Worm (Caenorhabditis elegans) whole organism, young adult: ENCODE data around the gene Y57A10A.24.

Experiments used
- B0019.2 ChIP-seq: fragments of 200-800 bp; sonication (Bioruptor generic); conservative IDR thresholded peaks from 2 replicates; pipeline ENCODE4 v1.3.6; 2022; ENCODE audit warnings: missing genetic modification reagents, missing genetic modification characterization, missing compliant biosample characterization
- B0261.1 ChIP-seq: sonication (generic microtip); optimal IDR thresholded peaks from 2 replicates; lab custom pipeline; 2016; ENCODE audit warnings: mild to moderate bottlenecking, missing genetic modification characterization, moderate library complexity, missing compliant biosample characterization
- C06A6.2 ChIP-seq: fragments of 200-800 bp; sonication (Bioruptor generic); conservative IDR thresholded peaks from 2 replicates; pipeline ENCODE4 v1.3.6; 2022; ENCODE audit warnings: missing genetic modification characterization, missing compliant biosample characterization
- F23B12.7 ChIP-seq: sonication (generic microtip); optimal IDR thresholded peaks from 2 replicates; lab custom pipeline; 2017; ENCODE audit warnings: missing genetic modification characterization, mild to moderate bottlenecking, missing compliant biosample characterization, antibody characterized with exemption, moderate library complexity; ENCODE audit not compliant: insufficient read depth
- F39B2.1 ChIP-seq: fragments of 200-800 bp; sonication (Bioruptor generic); IDR thresholded peaks from 2 replicates; pipeline ENCODE4 v1.3.6; 2022; ENCODE audit warnings: missing genetic modification reagents, missing genetic modification characterization, missing compliant biosample characterization
- F52B5.7 ChIP-seq: sonication (generic microtip); optimal IDR thresholded peaks from 2 replicates; lab custom pipeline; 2016; ENCODE audit warnings: mild to moderate bottlenecking, missing genetic modification characterization, missing compliant biosample characterization
- F55B11.4 ChIP-seq: sonication (generic microtip); optimal IDR thresholded peaks from 2 replicates; lab custom pipeline; 2016; ENCODE audit warnings: missing compliant biosample characterization, missing genetic modification characterization, borderline replicate concordance; ENCODE audit not compliant: insufficient read depth
- F57C9.4 ChIP-seq: sonication (generic microtip); optimal IDR thresholded peaks from 2 replicates; lab custom pipeline; 2017; ENCODE audit warnings: mild to moderate bottlenecking, missing genetic modification characterization, missing compliant biosample characterization
- K11D2.4 ChIP-seq: fragments of 200-800 bp; sonication (Bioruptor generic); IDR thresholded peaks from 2 replicates; pipeline ENCODE4 v1.3.6; 2022; ENCODE audit warnings: missing genetic modification reagents, missing genetic modification characterization, missing compliant biosample characterization
- T07F8.4 ChIP-seq: sonication (generic microtip); optimal IDR thresholded peaks from 2 replicates; lab custom pipeline; 2016; ENCODE audit warnings: mild to moderate bottlenecking, missing genetic modification characterization, moderate library complexity, missing compliant biosample characterization
- Y56A3A.18 ChIP-seq: fragments of 200-800 bp; sonication (Bioruptor generic); IDR thresholded peaks from 2 replicates; pipeline ENCODE4 v1.3.6; 2022; ENCODE audit warnings: missing genetic modification reagents, missing genetic modification characterization, missing compliant biosample characterization
- attf-3 ChIP-seq: fragments of 200-800 bp; sonication (Bioruptor generic); conservative IDR thresholded peaks from 2 replicates; pipeline ENCODE4 v1.3.6; 2022; ENCODE audit warnings: missing genetic modification reagents, missing genetic modification characterization, missing compliant biosample characterization
- ceh-100 ChIP-seq: fragments of 200-800 bp; sonication (Bioruptor generic); IDR thresholded peaks from 2 replicates; pipeline ENCODE4 v1.3.6; 2022; ENCODE audit warnings: missing genetic modification reagents, missing genetic modification characterization, missing compliant biosample characterization
- ceh-40 ChIP-seq: fragments of 200-800 bp; sonication (Bioruptor generic); IDR thresholded peaks from 2 replicates; pipeline ENCODE4 v1.3.6; 2022; ENCODE audit warnings: missing genetic modification characterization, missing compliant biosample characterization
- ceh-79 ChIP-seq: sonication (generic microtip); optimal IDR thresholded peaks from 2 replicates; lab custom pipeline; 2017; ENCODE audit warnings: mild to moderate bottlenecking, missing genetic modification characterization, missing compliant biosample characterization
- ceh-91 ChIP-seq: fragments of 200-800 bp; sonication (Bioruptor generic); IDR thresholded peaks from 2 replicates; pipeline ENCODE4 v1.3.6; 2022; ENCODE audit warnings: missing genetic modification reagents, missing genetic modification characterization, missing compliant biosample characterization
- chd-7 ChIP-seq: sonication (generic microtip); optimal IDR thresholded peaks from 2 replicates; lab custom pipeline; 2016; ENCODE audit warnings: mild to moderate bottlenecking, missing genetic modification characterization, moderate library complexity, missing compliant biosample characterization
- dpff-1 ChIP-seq: sonication (generic microtip); optimal IDR thresholded peaks from 2 replicates; lab custom pipeline; 2017; ENCODE audit warnings: mild to moderate bottlenecking, missing genetic modification characterization, missing compliant biosample characterization
- dpl-1 ChIP-seq: fragments of 150-350 bp; optimal IDR thresholded peaks from 2 replicates; lab custom pipeline; 2014; ENCODE audit warnings: missing biosample characterization, missing genetic modification reagents, missing genetic modification characterization
- egl-44 ChIP-seq: fragments of 200-800 bp; sonication (Bioruptor generic); IDR thresholded peaks from 2 replicates; pipeline ENCODE4 v1.3.6; 2022; ENCODE audit warnings: missing genetic modification reagents, missing genetic modification characterization, missing compliant biosample characterization
- ekl-4 ChIP-seq: fragments of 200-800 bp; sonication (Bioruptor generic); IDR thresholded peaks from 2 replicates; pipeline ENCODE4 v1.3.6; 2022; ENCODE audit warnings: missing genetic modification reagents, missing genetic modification characterization, missing compliant biosample characterization
- fkh-3 ChIP-seq: sonication (generic microtip); optimal IDR thresholded peaks from 2 replicates; lab custom pipeline; 2016; ENCODE audit warnings: mild to moderate bottlenecking, missing genetic modification characterization, missing compliant biosample characterization
- him-1 ChIP-seq: sonication (generic microtip); optimal IDR thresholded peaks from 2 replicates; lab custom pipeline; 2016; ENCODE audit warnings: missing genotype, missing genetic modification reagents, missing genetic modification characterization, missing compliant biosample characterization
- hrde-1 ChIP-seq: sonication (generic microtip); optimal IDR thresholded peaks from 2 replicates; lab custom pipeline; 2016; ENCODE audit warnings: missing genetic modification characterization, mild to moderate bottlenecking, missing compliant biosample characterization, moderate library complexity, missing genotype, missing genetic modification reagents, borderline replicate concordance
- lsy-27 ChIP-seq: sonication (generic microtip); optimal IDR thresholded peaks from 2 replicates; lab custom pipeline; 2017; ENCODE audit warnings: missing genetic modification characterization, mild to moderate bottlenecking, missing compliant biosample characterization, antibody characterized with exemption, missing genotype, borderline replicate concordance; ENCODE audit not compliant: insufficient read depth
- madf-10 ChIP-seq: sonication (generic microtip); optimal IDR thresholded peaks from 2 replicates; lab custom pipeline; 2016; ENCODE audit warnings: mild to moderate bottlenecking, missing genetic modification characterization, missing compliant biosample characterization
- mel-28 ChIP-seq: sonication (generic microtip); optimal IDR thresholded peaks from 2 replicates; lab custom pipeline; 2016; ENCODE audit warnings: borderline replicate concordance, mild to moderate bottlenecking, missing genetic modification characterization, missing compliant biosample characterization
- mxl-1 ChIP-seq: sonication (generic microtip); optimal IDR thresholded peaks from 2 replicates; lab custom pipeline; 2016; ENCODE audit warnings: missing genetic modification characterization, missing compliant biosample characterization
- nhr-179 ChIP-seq: sonication (generic microtip); optimal IDR thresholded peaks from 2 replicates; lab custom pipeline; 2016; ENCODE audit warnings: mild to moderate bottlenecking, missing genetic modification characterization, missing compliant biosample characterization
- rcor-1 ChIP-seq: fragments of 200-800 bp; sonication (Bioruptor generic); IDR thresholded peaks from 2 replicates; pipeline ENCODE4 v1.3.6; 2022; ENCODE audit warnings: missing genetic modification reagents, missing genetic modification characterization, missing compliant biosample characterization
- sdz-38 ChIP-seq: sonication (generic microtip); optimal IDR thresholded peaks from 2 replicates; lab custom pipeline; 2016; ENCODE audit warnings: missing genotype, missing genetic modification characterization, missing compliant biosample characterization
- sea-2 ChIP-seq: fragments of 200-800 bp; sonication (Bioruptor generic); IDR thresholded peaks from 2 replicates; pipeline ENCODE4 v1.3.6; 2022; ENCODE audit warnings: missing genetic modification characterization, missing compliant biosample characterization
- snpc-1.1 ChIP-seq: sonication (generic microtip); optimal IDR thresholded peaks from 2 replicates; lab custom pipeline; 2017; ENCODE audit warnings: missing genetic modification characterization, mild to moderate bottlenecking, missing compliant biosample characterization, antibody characterized with exemption, moderate library complexity, missing genotype, missing genetic modification reagents; ENCODE audit not compliant: insufficient read depth
- tbx-9 ChIP-seq: sonication (generic microtip); optimal IDR thresholded peaks from 2 replicates; lab custom pipeline; 2016; ENCODE audit warnings: borderline replicate concordance, missing genetic modification characterization, inconsistent platforms, missing compliant biosample characterization
- ztf-22 ChIP-seq: fragments of 200-800 bp; sonication (Bioruptor generic); optimal IDR thresholded peaks from 2 replicates; lab custom pipeline; 2018; ENCODE audit warnings: mild to moderate bottlenecking, missing genetic modification characterization, moderate library complexity, missing compliant biosample characterization
- ztf-25 ChIP-seq: fragments of 200-800 bp; sonication (Bioruptor generic); IDR thresholded peaks from 2 replicates; pipeline ENCODE4 v1.3.6; 2022; ENCODE audit warnings: missing genetic modification reagents, missing genetic modification characterization, missing compliant biosample characterization
- ztf-3 ChIP-seq: fragments of 200-800 bp; sonication (Bioruptor generic); optimal IDR thresholded peaks from 2 replicates; lab custom pipeline; 2018; ENCODE audit warnings: mild to moderate bottlenecking, missing genetic modification characterization, missing compliant biosample characterization

Gene Y57A10A.24

ce11 chrII:12239449-12239848 lies 3.3 kb upstream of the Y57A10A.24 start:
- no peak for TF ChIP-seq B0019.2 (GFP tag; lab: Robert Waterston, UW)
- no peak for TF ChIP-seq chd-7 (tag; lab: Kevin White, UChicago)
- TF ChIP-seq ceh-100 = no peak
- TF ChIP-seq T07F8.4 = no peak
- TF ChIP-seq mxl-1 = no peak
- TF ChIP-seq ekl-4 (GFP tag; lab: Robert Waterston, UW) = no peak
- no peak for TF ChIP-seq B0261.1
- no peak for TF ChIP-seq rcor-1 (GFP tag; lab: Robert Waterston, UW)
- TF ChIP-seq lsy-27 = no peak
- TF ChIP-seq F39B2.1 (GFP tag; lab: Robert Waterston, UW) = no peak
- TF ChIP-seq dpff-1 (tag; lab: Kevin White, UChicago) = no peak
- no peak for TF ChIP-seq ztf-3 (GFP tag; lab: Kevin White, UChicago)
- TF ChIP-seq, all 124 proteins: peak for 0

ce11 chrII:12240088-12240487 lies 2.7 kb upstream of the Y57A10A.24 start, which contains the start of gene txdc-12.1:
Gene txdc-12.1, plus strand, starts transcription at chrII:12240388.
- no peak for TF ChIP-seq F52B5.7 (tag; lab: Kevin White, UChicago)
- no peak for TF ChIP-seq F23B12.7 (tag; lab: Kevin White, UChicago)
- no peak for TF ChIP-seq ztf-22
- no peak for TF ChIP-seq fkh-3 (tag; lab: Kevin White, UChicago)
- no peak for TF ChIP-seq egl-44 (GFP tag; lab: Robert Waterston, UW)
- TF ChIP-seq hrde-1 (tag; lab: Kevin White, UChicago) = no peak
- TF ChIP-seq ztf-25 = no peak
- TF ChIP-seq nhr-179 (tag; lab: Kevin White, UChicago) = no peak
- no peak for TF ChIP-seq madf-10 (tag; lab: Kevin White, UChicago)
- TF ChIP-seq F57C9.4 (tag; lab: Kevin White, UChicago) = no peak
- no peak for TF ChIP-seq sdz-38 (tag; lab: Kevin White, UChicago)
- no peak for TF ChIP-seq Y56A3A.18 (GFP tag; lab: Robert Waterston, UW)
- no peak for TF ChIP-seq attf-3 (GFP tag; lab: Robert Waterston, UW)
- no peak for TF ChIP-seq F55B11.4 (tag; lab: Kevin White, UChicago)
- no peak for TF ChIP-seq C06A6.2 (GFP tag; lab: Robert Waterston, UW)
- no peak for TF ChIP-seq dpl-1 (GFP tag; lab: Kevin White, UChicago)
- no peak for TF ChIP-seq ceh-79
- TF ChIP-seq sea-2 (GFP tag; lab: Robert Waterston, UW) = no peak

ce11 chrII:12241792-12242191 lies 954 bp upstream of the Y57A10A.24 start:
- TF ChIP-seq him-1 (tag; lab: Kevin White, UChicago) (no peak), dpff-1 (tag; lab: Kevin White, UChicago) (no peak), K11D2.4 (GFP tag; lab: Robert Waterston, UW) (no peak), tbx-9 (no peak), ceh-40 (GFP tag; lab: Robert Waterston, UW) (no peak), snpc-1.1 (tag; lab: Kevin White, UChicago) (no peak), F39B2.1 (GFP tag; lab: Robert Waterston, UW) (no peak), ceh-91 (GFP tag; lab: Robert Waterston, UW) (no peak), mel-28 (no peak)
